Worm (Caenorhabditis elegans) whole organism, early embryonic: Measurements from ENCODE around the gene eif-2D.

Experiments used
- B0310.2 ChIP-seq: sonication (generic microtip); optimal IDR thresholded peaks from 2 replicates; lab custom pipeline; 2016; ENCODE audit warnings: mild to moderate bottlenecking, missing genetic modification characterization, missing compliant biosample characterization
- ama-1 ChIP-seq: fragments of 150-350 bp; optimal IDR thresholded peaks from 2 replicates; lab custom pipeline; 2014
- ceh-13 ChIP-seq: fragments of 200-800 bp; sonication (Bioruptor generic); optimal IDR thresholded peaks from 2 replicates; lab custom pipeline; 2018; ENCODE audit warnings: mild to moderate bottlenecking, missing genetic modification characterization, missing compliant biosample characterization
- ceh-36 ChIP-seq: sonication (generic microtip); optimal IDR thresholded peaks from 2 replicates; lab custom pipeline; 2016; ENCODE audit warnings: missing genetic modification characterization, inconsistent platforms, missing compliant biosample characterization
- ets-7 ChIP-seq: sonication (generic microtip); optimal IDR thresholded peaks from 2 replicates; lab custom pipeline; 2016; ENCODE audit warnings: missing genotype, missing genetic modification characterization, missing compliant biosample characterization
- flt-1 ChIP-seq: fragments of 200-800 bp; sonication (Bioruptor generic); IDR thresholded peaks from 2 replicates; pipeline ENCODE4 v1.3.6; 2022; ENCODE audit warnings: missing genetic modification characterization, missing compliant biosample characterization
- hmbx-1 ChIP-seq: sonication (generic microtip); optimal IDR thresholded peaks from 2 replicates; lab custom pipeline; 2016; ENCODE audit warnings: mild to moderate bottlenecking, missing genetic modification characterization, missing compliant biosample characterization
- hmg-4 ChIP-seq: fragments of 200-800 bp; sonication (Bioruptor generic); optimal IDR thresholded peaks from 2 replicates; lab custom pipeline; 2018; ENCODE audit warnings: mild to moderate bottlenecking, missing genetic modification characterization, missing compliant biosample characterization
- pes-1 ChIP-seq: fragments of 200-800 bp; sonication (Bioruptor generic); IDR thresholded peaks from 2 replicates; pipeline ENCODE4 v1.3.6; 2022; ENCODE audit warnings: missing genetic modification reagents, missing genetic modification characterization, missing compliant biosample characterization
- scrt-1 ChIP-seq: fragments of 200-800 bp; sonication (Bioruptor generic); IDR thresholded peaks from 2 replicates; pipeline ENCODE4 v1.3.6; 2022; ENCODE audit warnings: missing genetic modification characterization, missing compliant biosample characterization
- sea-1 ChIP-seq: fragments of 200-800 bp; sonication (Bioruptor generic); conservative IDR thresholded peaks from 2 replicates; pipeline ENCODE4 v1.3.6; 2022; ENCODE audit warnings: missing genetic modification characterization, missing compliant biosample characterization
- tbx-11 ChIP-seq: fragments of 200-800 bp; sonication (Bioruptor generic); IDR thresholded peaks from 2 replicates; pipeline ENCODE4 v1.3.6; 2022; ENCODE audit warnings: missing genetic modification characterization, missing compliant biosample characterization
- tbx-37 ChIP-seq: fragments of 200-800 bp; sonication (Bioruptor generic); conservative IDR thresholded peaks from 2 replicates; pipeline ENCODE4 v1.3.6; 2022; ENCODE audit warnings: missing genetic modification reagents, missing genetic modification characterization, missing compliant biosample characterization
- tra-4 ChIP-seq: sonication (generic microtip); optimal IDR thresholded peaks from 2 replicates; lab custom pipeline; 2017; ENCODE audit warnings: missing genetic modification characterization, missing compliant biosample characterization

DNA sequence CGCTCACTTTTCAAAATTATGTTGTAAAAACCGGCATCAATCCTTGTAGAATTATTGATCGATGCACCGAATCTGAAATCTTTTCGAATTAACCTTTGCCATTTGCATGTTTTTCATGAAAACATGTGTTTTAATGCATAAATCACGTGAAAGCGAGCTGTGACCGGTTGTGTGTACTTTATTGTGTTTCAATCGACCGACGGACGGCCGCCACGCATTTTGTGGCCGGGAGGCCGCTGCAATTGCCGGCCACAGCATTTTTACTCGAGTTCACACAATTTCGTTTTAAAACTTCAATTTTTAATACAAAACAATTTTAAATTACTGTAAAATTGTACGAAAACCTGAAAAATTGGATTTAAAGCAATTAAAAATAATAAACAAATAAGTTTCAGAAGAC is 2.6 kb upstream of the eif-2D start, which contains the start of gene C25H3.11:
- TF ChIP-seq ceh-36 (no peak), hmbx-1 (tag; lab: Kevin White, UChicago) (no peak), ama-1 (lab: Kevin White, UChicago) (no peak), scrt-1 (GFP tag; lab: Robert Waterston, UW) (no peak), pes-1 (GFP tag; lab: Robert Waterston, UW) (no peak), tbx-37 (GFP tag; lab: Robert Waterston, UW) (no peak), B0310.2 (tag; lab: Kevin White, UChicago) (no peak), tra-4 (tag; lab: Kevin White, UChicago) (no peak), flt-1 (GFP tag; lab: Robert Waterston, UW) (no peak), ceh-13 (GFP tag; lab: Kevin White, UChicago) (no peak), sea-1 (GFP tag; lab: Robert Waterston, UW) (no peak), hmg-4 (GFP tag; lab: Kevin White, UChicago) (no peak), ets-7 (tag; lab: Kevin White, UChicago) (no peak), tbx-11 (no peak)
